Fruit fly (Drosophila melanogaster) whole organism, prepupa: Measurements from ENCODE around the gene PolD1.

Source experiments
- CG1621 ChIP-seq: fragments of 200-800 bp; sonication (Bioruptor generic); optimal IDR thresholded peaks from 3 replicates; lab custom pipeline; 2018; ENCODE audit warnings: missing biosample characterization, mild to moderate bottlenecking, missing genetic modification characterization
- CG3032 ChIP-seq: fragments of 200-800 bp; optimal IDR thresholded peaks from 2 replicates; lab custom pipeline; 2019; ENCODE audit warnings: missing biosample characterization, mild to moderate bottlenecking, missing genetic modification characterization, moderate library complexity
- CG6163 ChIP-seq: fragments of 200-800 bp; sonication (Bioruptor generic); IDR thresholded peaks from 3 replicates; pipeline ENCODE4 v1.3.6; 2022; ENCODE audit warnings: missing biosample characterization, missing genetic modification characterization
- CG8119 ChIP-seq: fragments of 200-800 bp; sonication (Bioruptor generic); IDR thresholded peaks from 3 replicates; pipeline ENCODE4 v1.3.6; 2022; ENCODE audit warnings: missing biosample characterization, missing genetic modification characterization
- OdsH ChIP-seq: fragments of 200-800 bp; sonication (Bioruptor generic); optimal IDR thresholded peaks from 3 replicates; lab custom pipeline; 2016; ENCODE audit warnings: missing biosample characterization, missing genetic modification characterization
- Sox14 ChIP-seq: fragments of 200-800 bp; sonication (Bioruptor generic); optimal IDR thresholded peaks from 3 replicates; lab custom pipeline; 2016; ENCODE audit warnings: missing biosample characterization, missing genetic modification characterization
- cyc ChIP-seq: fragments of 200-800 bp; sonication (Bioruptor generic); optimal IDR thresholded peaks from 3 replicates; lab custom pipeline; 2016; ENCODE audit warnings: missing biosample characterization, missing genetic modification characterization
- dsx ChIP-seq: fragments of 200-800 bp; optimal IDR thresholded peaks from 3 replicates; lab custom pipeline; 2019; ENCODE audit warnings: missing biosample characterization, mild to moderate bottlenecking, missing genetic modification characterization, moderate library complexity; ENCODE audit not compliant: poor library complexity, severe bottlenecking
- eg ChIP-seq: fragments of 200-800 bp; sonication (Bioruptor generic); IDR thresholded peaks from 3 replicates; pipeline ENCODE4 v1.3.6; 2022; ENCODE audit warnings: missing biosample characterization, missing genetic modification characterization
- net ChIP-seq: fragments of 200-800 bp; sonication (Bioruptor generic); optimal IDR thresholded peaks from 3 replicates; lab custom pipeline; 2016; ENCODE audit warnings: missing biosample characterization, missing genetic modification characterization

dm6 chr3L:16023020-16023648, 35.5 kb upstream of the PolD1 start, which contains the start of gene Notum:
- TF ChIP-seq net (no peak), eg (GFP tag; lab: Robert Waterston, UW) (no peak), CG8119 (GFP tag; lab: Robert Waterston, UW) (no peak), CG1621 (tag; lab: Kevin White, UChicago) (no peak), dsx (GFP tag; lab: Kevin White, UChicago) (no peak), CG3032 (tag; lab: Kevin White, UChicago) (no peak), cyc (GFP tag; lab: Kevin White, UChicago) (no peak), Sox14 (GFP tag; lab: Kevin White, UChicago) (no peak), OdsH (GFP tag; lab: Kevin White, UChicago) (no peak), CG6163 (GFP tag; lab: Robert Waterston, UW) (no peak)
